Fruit fly (Drosophila melanogaster) whole organism, embryonic: ENCODE results near the gene CG32719.

Source experiments
- Bteb2 ChIP-seq: fragments of 200-800 bp; sonication (Bioruptor generic); optimal IDR thresholded peaks from 2 replicates; lab custom pipeline; 2016; ENCODE audit warnings: missing biosample characterization, missing genetic modification characterization
- CG10209 ChIP-seq: fragments of 200-800 bp; sonication (Bioruptor generic); optimal IDR thresholded peaks from 3 replicates; lab custom pipeline; 2017; ENCODE audit warnings: missing biosample characterization, mild to moderate bottlenecking, missing genetic modification characterization, missing genetic modification reagents
- CG10274 ChIP-seq: fragments of 200-800 bp; sonication (Bioruptor generic); optimal IDR thresholded peaks from 3 replicates; lab custom pipeline; 2017; ENCODE audit warnings: missing biosample characterization, mild to moderate bottlenecking, missing genetic modification characterization
- CG10366 ChIP-seq: fragments of 200-800 bp; sonication (Bioruptor generic); IDR thresholded peaks from 2 replicates; pipeline ENCODE4 v1.3.6; 2022; ENCODE audit warnings: missing biosample characterization, missing genetic modification characterization
- CG11247 ChIP-seq: fragments of 200-800 bp; sonication (Bioruptor generic); IDR thresholded peaks from 2 replicates; pipeline ENCODE4 v1.3.6; 2022; ENCODE audit warnings: missing biosample characterization, missing genetic modification characterization
- CG13775 ChIP-seq: fragments of 200-800 bp; sonication (Bioruptor generic); optimal IDR thresholded peaks from 3 replicates; lab custom pipeline; 2017; ENCODE audit warnings: missing biosample characterization, mild to moderate bottlenecking, missing genetic modification characterization
- CG14710 ChIP-seq: fragments of 200-800 bp; sonication (Bioruptor generic); optimal IDR thresholded peaks from 3 replicates; lab custom pipeline; 2019; ENCODE audit warnings: missing biosample characterization, mild to moderate bottlenecking, missing genetic modification characterization, moderate library complexity
- CG15011 ChIP-seq: fragments of 200-800 bp; sonication (Bioruptor generic); optimal IDR thresholded peaks from 3 replicates; lab custom pipeline; 2018; ENCODE audit warnings: missing biosample characterization, mild to moderate bottlenecking, missing genetic modification characterization
- CG17829 ChIP-seq: fragments of 200-800 bp; optimal IDR thresholded peaks from 2 replicates; lab custom pipeline; 2019; ENCODE audit warnings: missing biosample characterization, mild to moderate bottlenecking, missing genetic modification characterization, moderate library complexity
- CG2712 ChIP-seq: fragments of 200-800 bp; optimal IDR thresholded peaks from 3 replicates; lab custom pipeline; 2019; ENCODE audit warnings: missing biosample characterization, mild to moderate bottlenecking, missing genetic modification characterization, moderate library complexity
- CG32767 ChIP-seq: fragments of 200-800 bp; sonication (Bioruptor generic); IDR thresholded peaks from 2 replicates; pipeline ENCODE4 v1.3.6; 2022; ENCODE audit warnings: missing biosample characterization, missing genetic modification characterization
- CG32772 ChIP-seq: fragments of 200-800 bp; sonication (Bioruptor generic); IDR thresholded peaks from 2 replicates; pipeline ENCODE4 v1.3.6; 2022; ENCODE audit warnings: missing biosample characterization, missing genetic modification characterization
- CG4404 ChIP-seq: fragments of 200-800 bp; sonication (Bioruptor generic); IDR thresholded peaks from 2 replicates; pipeline ENCODE4 v1.3.6; 2022; ENCODE audit warnings: missing biosample characterization, missing genetic modification characterization
- CG7745 ChIP-seq: fragments of 200-800 bp; sonication (Bioruptor generic); optimal IDR thresholded peaks from 2 replicates; lab custom pipeline; 2018; ENCODE audit warnings: missing biosample characterization, mild to moderate bottlenecking, missing genetic modification characterization, moderate library complexity
- CG8281 ChIP-seq: fragments of 200-800 bp; sonication (Bioruptor generic); optimal IDR thresholded peaks from 2 replicates; lab custom pipeline; 2018; ENCODE audit warnings: missing biosample characterization, mild to moderate bottlenecking, missing genetic modification characterization, moderate library complexity
- CG8290 ChIP-seq, 3 experiments: fragments of 200-800 bp; sonication (Bioruptor generic); optimal IDR thresholded peaks; 2 replicates each; lab custom pipeline; 2016 to 2019; ENCODE audit warnings: missing biosample characterization in 3 of 3, missing genetic modification characterization in 3 of 3, mild to moderate bottlenecking in 2 of 3, moderate library complexity in 1 of 3
- CTCF ChIP-seq: fragments of 200-800 bp; sonication (Bioruptor generic); optimal IDR thresholded peaks from 2 replicates; lab custom pipeline; 2017; ENCODE audit warnings: missing biosample characterization, mild to moderate bottlenecking, missing genetic modification characterization, moderate library complexity
- Ets65A ChIP-seq: fragments of 200-800 bp; sonication (Bioruptor generic); peaks from one replicate; lab custom pipeline; 2016; ENCODE audit warnings: missing biosample characterization, missing genetic modification characterization
- Fer1 ChIP-seq: fragments of 200-800 bp; sonication (Bioruptor generic); optimal IDR thresholded peaks from 2 replicates; lab custom pipeline; 2017; ENCODE audit warnings: missing biosample characterization, mild to moderate bottlenecking, missing genetic modification characterization
- Myb ChIP-seq: fragments of 200-800 bp; sonication (Bioruptor generic); optimal IDR thresholded peaks from 2 replicates; lab custom pipeline; 2016; ENCODE audit warnings: missing biosample characterization, missing genetic modification characterization
- NC2α ChIP-seq: fragments of 200-800 bp; sonication (Bioruptor generic); optimal IDR thresholded peaks from 2 replicates; lab custom pipeline; 2016; ENCODE audit warnings: missing biosample characterization, missing genetic modification characterization
- NfI ChIP-seq: fragments of 200-800 bp; sonication (Bioruptor generic); optimal IDR thresholded peaks from 3 replicates; lab custom pipeline; 2018; ENCODE audit warnings: missing biosample characterization, mild to moderate bottlenecking, missing genetic modification characterization, moderate library complexity
- Sox100B ChIP-seq: fragments of 200-800 bp; sonication (Bioruptor generic); optimal IDR thresholded peaks from 3 replicates; lab custom pipeline; 2018; ENCODE audit warnings: missing biosample characterization, mild to moderate bottlenecking, missing genetic modification characterization
- caup ChIP-seq: fragments of 200-800 bp; sonication (Bioruptor generic); optimal IDR thresholded peaks from 3 replicates; lab custom pipeline; 2017; ENCODE audit warnings: missing biosample characterization, mild to moderate bottlenecking, missing genetic modification characterization, moderate library complexity; ENCODE audit not compliant: severe bottlenecking
- croc ChIP-seq: fragments of 200-800 bp; sonication (Bioruptor generic); conservative IDR thresholded peaks from 3 replicates; pipeline ENCODE4 v1.3.6; 2022; ENCODE audit warnings: missing biosample characterization, missing genetic modification characterization
- exex ChIP-seq: fragments of 200-800 bp; sonication (Bioruptor generic); optimal IDR thresholded peaks from 4 replicates; lab custom pipeline; 2018; ENCODE audit warnings: missing biosample characterization, mild to moderate bottlenecking, missing genetic modification characterization, moderate library complexity
- gfzf ChIP-seq: fragments of 200-800 bp; sonication (Bioruptor generic); optimal IDR thresholded peaks from 2 replicates; lab custom pipeline; 2016; ENCODE audit warnings: missing biosample characterization, mild to moderate bottlenecking, missing genetic modification characterization, moderate library complexity
- grau ChIP-seq: fragments of 200-800 bp; optimal IDR thresholded peaks from 3 replicates; lab custom pipeline; 2019; ENCODE audit warnings: missing biosample characterization, mild to moderate bottlenecking, missing genetic modification characterization, moderate library complexity
- ind ChIP-seq: fragments of 200-800 bp; sonication (Bioruptor generic); optimal IDR thresholded peaks from 3 replicates; lab custom pipeline; 2016; ENCODE audit warnings: missing biosample characterization, missing genetic modification characterization
- lola ChIP-seq, 3 experiments: fragments of >200 bp in 2 of 3; fragments of 200-800 bp in 1 of 3; sonication (Bioruptor generic) in 1 of 3; optimal IDR thresholded peaks; 2 replicates each; lab custom pipeline; 2017 to 2019; ENCODE audit warnings: missing biosample characterization in 3 of 3, missing genetic modification characterization in 3 of 3, mild to moderate bottlenecking in 1 of 3, moderate library complexity in 1 of 3
- nerfin-2 ChIP-seq: fragments of 200-800 bp; sonication (Bioruptor generic); IDR thresholded peaks from 2 replicates; pipeline ENCODE4 v1.3.6; 2022; ENCODE audit warnings: missing biosample characterization, missing genetic modification characterization; ENCODE audit not compliant: partially characterized antibody
- nmo ChIP-seq: fragments of 200-800 bp; sonication (Bioruptor generic); optimal IDR thresholded peaks from 2 replicates; lab custom pipeline; 2018; ENCODE audit warnings: missing biosample characterization, mild to moderate bottlenecking, missing genetic modification characterization, moderate library complexity
- otp ChIP-seq: fragments of 200-800 bp; sonication (Bioruptor generic); IDR thresholded peaks from 3 replicates; pipeline ENCODE4, ENCODE4 v1.3.6; 2022; ENCODE audit warnings: missing biosample characterization, missing genetic modification characterization
- pan ChIP-seq, 4 experiments: fragments of >200 bp in 3 of 4; fragments of 200-800 bp in 1 of 4; sonication (Bioruptor generic) in 1 of 4; optimal IDR thresholded peaks in 3 of 4; IDR thresholded peaks in 1 of 4; 2 replicates each; pipeline versions ENCODE4 v1.3.6 to Lab custom; 2017 to 2022; ENCODE audit warnings: missing biosample characterization in 2 of 4, missing genetic modification characterization in 2 of 4, mixed read lengths in 1 of 4
- pb ChIP-seq: fragments of 200-800 bp; sonication (Bioruptor generic); optimal IDR thresholded peaks from 3 replicates; lab custom pipeline; 2016; ENCODE audit warnings: missing biosample characterization, missing genetic modification characterization
- sd ChIP-seq: fragments of 200-800 bp; sonication (Bioruptor generic); optimal IDR thresholded peaks from 3 replicates; lab custom pipeline; 2018; ENCODE audit warnings: missing biosample characterization, mild to moderate bottlenecking, missing genetic modification characterization, moderate library complexity
- sens ChIP-seq: fragments of 200-800 bp; sonication (Bioruptor generic); peaks from one replicate; lab custom pipeline; 2016; ENCODE audit warnings: missing biosample characterization, missing genetic modification characterization

Gene CG32719

DNA sequence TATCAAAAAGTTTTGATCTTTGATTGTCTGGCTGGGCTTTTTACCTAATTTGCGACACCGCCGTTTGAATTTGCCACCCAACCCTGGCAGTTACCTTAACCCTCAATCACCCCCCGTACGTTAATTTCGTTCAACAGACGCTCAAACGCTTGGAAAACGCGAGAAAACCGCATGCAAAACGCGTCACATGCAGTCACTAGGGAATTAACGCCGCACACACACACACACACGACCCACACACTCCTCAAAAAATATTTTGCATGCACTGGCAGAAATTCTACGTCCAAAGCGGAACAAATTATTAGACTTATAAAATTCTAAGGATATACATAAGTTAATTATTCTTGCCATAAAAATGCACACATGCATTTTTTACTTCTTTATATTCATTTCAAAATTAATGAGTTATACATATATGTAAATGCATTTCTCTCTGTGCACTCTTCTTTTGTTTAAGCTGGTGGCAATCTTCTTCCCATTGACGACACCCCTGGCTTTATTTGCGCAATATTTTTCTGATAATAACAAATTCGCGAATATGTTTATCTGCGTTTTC lies 72.5 kb downstream of the CG32719 start (continued):
- TF ChIP-seq pan (optimal IDR thresholded peaks at IDR 0.05; lab: Kevin White, UChicago) = no peak
- no peak for TF ChIP-seq pan (GFP tag; optimal IDR thresholded peaks at IDR 0.05 in 1 of 2, IDR thresholded peaks at IDR 0.05 in 1 of 2)
- TF ChIP-seq CG14710 (tag; lab: Kevin White, UChicago) = peak; percentile 10
- TF ChIP-seq lola (GFP tag; optimal IDR thresholded peaks at IDR 0.05; lab: Kevin White, UChicago) = peak in 1 of 3 experiments; percentile 18
- peak; percentile 7 for TF ChIP-seq CG17829
- peak; percentile 15 for TF ChIP-seq grau (tag; lab: Kevin White, UChicago)
- TF ChIP-seq CG15011 (GFP tag; lab: Kevin White, UChicago) = no peak
- TF ChIP-seq CG32772 (GFP tag; lab: Robert Waterston, UW) = no peak
- TF ChIP-seq CG2712 = peak; percentile 27
- peak; percentile 14 for TF ChIP-seq Fer1 (GFP tag; lab: Kevin White, UChicago)

DNA sequence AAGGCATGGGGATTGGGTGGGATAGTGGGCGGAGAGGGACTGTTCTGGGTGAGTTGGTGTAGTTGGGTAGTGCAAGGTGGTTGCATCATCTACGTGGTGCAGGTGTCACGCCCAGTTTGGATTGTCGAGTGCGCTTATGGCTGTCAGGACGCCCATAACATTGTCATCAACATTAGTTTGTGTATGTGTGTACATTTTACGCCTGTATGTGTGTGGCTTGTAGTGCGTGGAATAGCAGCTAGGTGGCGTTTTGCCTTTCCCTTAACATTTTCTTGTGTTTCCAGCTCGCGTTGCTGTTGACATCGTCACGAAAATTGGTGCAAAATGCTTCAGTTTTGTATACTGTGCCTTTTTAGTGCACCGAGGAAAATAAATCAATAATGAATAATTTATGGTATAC lies 81.5 kb downstream of the CG32719 start:
- TF ChIP-seq CTCF (GFP tag; lab: Kevin White, UChicago) = peak; percentile 77
- TF ChIP-seq croc (GFP tag; lab: Robert Waterston, UW) = no peak
- peak; percentile 67 for TF ChIP-seq Ets65A
- TF ChIP-seq CG13775 (GFP tag; lab: Kevin White, UChicago) = no peak
- no peak for TF ChIP-seq Sox100B (GFP tag; lab: Kevin White, UChicago)
- TF ChIP-seq pb (GFP tag; lab: Kevin White, UChicago) = no peak
- TF ChIP-seq caup (GFP tag; lab: Kevin White, UChicago) = no peak
- no peak for TF ChIP-seq otp (GFP tag; lab: Robert Waterston, UW)
- TF ChIP-seq nmo (GFP tag; lab: Kevin White, UChicago) = no peak
- TF ChIP-seq CG7745 (tag; lab: Kevin White, UChicago) = no peak
- TF ChIP-seq CG32767 (GFP tag; lab: Robert Waterston, UW) = no peak
- no peak for TF ChIP-seq NC2α (GFP tag; lab: Kevin White, UChicago)
- TF ChIP-seq gfzf (GFP tag; lab: Kevin White, UChicago) = no peak
- no peak for TF ChIP-seq ind
- no peak for TF ChIP-seq NfI
- TF ChIP-seq sd (tag; lab: Kevin White, UChicago) = no peak
- no peak for TF ChIP-seq Myb (GFP tag; lab: Kevin White, UChicago)
- TF ChIP-seq, all 482 proteins: peak for 2

- TF ChIP-seq CG10209 (GFP tag; lab: Kevin White, UChicago) = no peak
- no peak for TF ChIP-seq CG10366 (GFP tag; lab: Robert Waterston, UW)
- no peak for TF ChIP-seq CG11247 (GFP tag; lab: Robert Waterston, UW)
- TF ChIP-seq CG10274 (GFP tag; lab: Kevin White, UChicago) = no peak
- TF ChIP-seq nerfin-2 (GFP tag; lab: Robert Waterston, UW) = no peak
- no peak for TF ChIP-seq CG4404 (GFP tag; lab: Robert Waterston, UW)
- TF ChIP-seq Bteb2 (GFP tag; lab: Kevin White, UChicago) = no peak
- no peak for TF ChIP-seq exex
- TF ChIP-seq CG8290 (GFP tag; optimal IDR thresholded peaks at IDR 0.05; lab: Kevin White, UChicago) = no peak
- TF ChIP-seq CG8290 (tag; optimal IDR thresholded peaks at IDR 0.05; lab: Kevin White, UChicago) = no peak
- TF ChIP-seq Ets65A = peak; percentile 11
- peak; percentile 91 for TF ChIP-seq CG8281 (tag; lab: Kevin White, UChicago)
- peak; percentile 13 for TF ChIP-seq sens (GFP tag; lab: Kevin White, UChicago)
- TF ChIP-seq otp (GFP tag; lab: Robert Waterston, UW) = no peak
- TF ChIP-seq, all 482 proteins: peak for 3
Observed at dm6 chrX:7462089-7462488, 85.7 kb downstream of the CG32719 start.
